Worm (Caenorhabditis elegans) whole organism, dauer: ENCODE data around the gene gsnl-1.

ENCODE experiments used
- unc-62 ChIP-seq: sonication (generic microtip); optimal IDR thresholded peaks from 2 replicates; lab custom pipeline; 2017; ENCODE audit warnings: missing biosample characterization, missing genetic modification reagents, missing genetic modification characterization

The gsnl-1 gene

ce11 chrV:9496742-9497141, at the start of gene gsnl-1:
Gene gsnl-1 (plus strand): TSS chrV:9497042.
- no peak for TF ChIP-seq unc-62 (GFP tag; lab: Kevin White, UChicago)

DNA sequence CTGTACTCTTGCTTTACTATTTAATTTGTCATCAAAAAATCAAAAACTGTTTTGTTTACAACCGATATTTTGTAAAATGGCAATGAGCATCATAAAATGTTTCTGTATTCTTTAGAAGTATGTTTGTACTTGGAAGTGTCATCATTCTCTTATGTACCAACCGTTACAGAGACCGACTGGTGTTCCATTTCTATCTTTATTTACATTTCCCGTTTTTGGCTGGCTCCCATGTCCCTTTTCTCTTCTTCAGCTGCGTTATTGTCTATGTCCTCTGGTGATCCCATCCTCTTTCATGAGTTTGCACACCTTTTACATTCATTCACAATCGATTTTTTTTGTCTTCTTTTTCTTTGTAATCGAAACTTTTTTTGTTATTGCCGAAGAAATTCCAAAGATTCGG, 45.4 kb upstream of the gsnl-1 start:
- TF ChIP-seq unc-62 (GFP tag; lab: Kevin White, UChicago): no peak

ce11 chrV:9453333-9453732, 43.5 kb upstream of the gsnl-1 start:
- TF ChIP-seq unc-62 (GFP tag; lab: Kevin White, UChicago): no peak

ce11 chrV:9453933-9454332, 42.9 kb upstream of the gsnl-1 start:
- no peak for TF ChIP-seq unc-62 (GFP tag; lab: Kevin White, UChicago)

ce11 chrV:9457535-9457934, 39.3 kb upstream of the gsnl-1 start:
- TF ChIP-seq unc-62 (GFP tag; lab: Kevin White, UChicago): no peak

DNA sequence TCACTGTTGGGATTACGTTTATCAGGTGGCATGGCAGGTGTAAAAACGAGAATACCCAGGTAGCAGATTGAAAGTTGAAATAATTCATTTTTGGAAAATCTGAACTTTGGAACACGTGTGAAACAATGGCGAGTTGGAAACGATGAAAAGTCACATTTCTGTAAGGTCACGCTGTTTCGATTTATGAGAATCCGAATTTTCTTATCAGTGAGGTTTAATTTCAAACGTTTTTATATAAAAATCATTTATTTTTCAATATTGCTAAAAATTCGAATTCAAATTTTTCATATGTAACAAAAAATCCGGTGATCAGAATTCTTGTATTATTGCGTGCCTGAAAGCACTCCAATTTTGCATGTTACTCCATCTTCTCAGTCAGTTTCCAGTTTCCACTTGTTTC, 34.2 kb upstream of the gsnl-1 start, which contains the start of gene F07D3.3:
F07D3.3 (minus strand) TSS at position 101 of the 400 bp plus-strand sequence.
- no peak for TF ChIP-seq unc-62 (GFP tag; lab: Kevin White, UChicago)

DNA sequence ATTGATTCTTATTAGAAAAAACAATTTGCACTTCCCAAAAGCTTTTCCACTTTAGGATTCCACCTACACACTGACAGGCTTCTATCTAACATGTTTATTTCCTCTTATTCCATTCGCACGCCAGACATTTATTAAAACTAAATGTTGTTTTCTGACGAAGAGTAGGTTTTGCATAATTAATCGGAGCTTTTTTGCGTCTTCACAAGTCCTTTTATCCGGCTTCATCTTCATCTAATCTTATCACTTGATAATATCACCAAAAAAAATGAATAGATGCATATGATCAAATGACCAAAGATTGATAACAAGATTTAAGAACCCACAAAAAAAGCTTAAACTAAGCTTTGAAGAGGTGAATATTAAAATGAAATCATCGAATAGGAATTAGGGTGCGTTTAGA, 31.3 kb upstream of the gsnl-1 start:
- no peak for TF ChIP-seq unc-62 (GFP tag; lab: Kevin White, UChicago)

DNA sequence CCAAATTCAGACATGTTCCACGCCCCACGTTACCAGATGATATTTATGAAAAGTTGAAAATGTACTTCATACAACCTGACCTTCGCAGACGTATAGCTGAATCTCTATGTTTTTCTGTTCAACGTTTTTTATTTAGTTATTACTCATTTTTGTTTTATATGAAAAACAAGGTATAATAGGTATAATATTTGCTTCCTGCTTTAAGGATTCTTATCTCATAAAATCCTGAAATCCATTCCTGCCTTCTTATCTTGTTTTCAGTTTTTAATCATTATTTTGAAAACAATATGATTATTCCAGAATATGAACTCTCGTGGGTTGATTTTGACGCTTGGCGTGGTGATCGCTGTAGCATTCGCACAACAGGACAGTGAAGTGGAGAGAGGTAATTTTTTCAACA, 25.2 kb upstream of the gsnl-1 start, which contains the start of gene flp-6:
flp-6 (plus strand) TSS at position 301 of the 400 bp plus-strand sequence.
- TF ChIP-seq unc-62 (GFP tag; lab: Kevin White, UChicago): no peak

DNA sequence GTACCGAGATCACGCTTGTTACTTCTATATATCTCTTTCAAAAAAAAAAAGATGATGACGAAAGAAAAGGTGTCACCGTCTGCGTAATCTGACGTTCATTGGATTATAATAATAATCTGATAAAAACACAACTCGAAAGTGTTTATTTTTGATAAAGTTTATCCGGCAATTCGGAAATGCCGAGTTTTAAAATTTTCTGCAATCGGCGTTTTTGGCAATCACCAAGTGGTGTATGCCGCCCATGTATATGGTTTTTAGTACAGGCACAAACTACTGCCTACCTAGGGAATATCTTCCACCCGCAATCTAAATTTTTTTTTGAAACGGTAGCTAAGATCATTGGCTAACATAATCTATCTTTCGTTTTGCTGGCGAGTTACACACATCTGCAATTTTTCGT, 22.9 kb upstream of the gsnl-1 start:
- no peak for TF ChIP-seq unc-62 (GFP tag; lab: Kevin White, UChicago)

DNA sequence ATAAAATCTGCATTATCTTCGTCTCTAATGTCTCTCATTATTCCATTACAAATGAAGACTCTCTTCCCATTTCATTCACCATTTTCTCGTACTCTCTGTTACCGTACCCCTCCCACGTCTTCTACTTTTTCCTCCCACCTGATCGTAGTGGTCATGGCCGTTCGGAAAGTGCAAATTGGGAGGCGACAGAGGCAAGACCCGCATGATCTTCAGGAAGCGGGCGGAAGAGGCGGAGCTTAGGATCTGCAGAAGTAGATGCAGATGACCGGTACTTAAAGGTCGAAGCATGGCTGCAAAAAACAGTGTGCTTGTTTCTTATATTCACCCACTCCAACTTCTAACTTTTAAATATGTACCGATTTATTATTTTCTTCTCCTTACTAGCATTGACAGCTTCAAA, 19.0 kb upstream of the gsnl-1 start, which contains the start of gene nas-3:
nas-3 (plus strand) TSS at position 301 of the 400 bp plus-strand sequence.
- no peak for TF ChIP-seq unc-62 (GFP tag; lab: Kevin White, UChicago)

DNA sequence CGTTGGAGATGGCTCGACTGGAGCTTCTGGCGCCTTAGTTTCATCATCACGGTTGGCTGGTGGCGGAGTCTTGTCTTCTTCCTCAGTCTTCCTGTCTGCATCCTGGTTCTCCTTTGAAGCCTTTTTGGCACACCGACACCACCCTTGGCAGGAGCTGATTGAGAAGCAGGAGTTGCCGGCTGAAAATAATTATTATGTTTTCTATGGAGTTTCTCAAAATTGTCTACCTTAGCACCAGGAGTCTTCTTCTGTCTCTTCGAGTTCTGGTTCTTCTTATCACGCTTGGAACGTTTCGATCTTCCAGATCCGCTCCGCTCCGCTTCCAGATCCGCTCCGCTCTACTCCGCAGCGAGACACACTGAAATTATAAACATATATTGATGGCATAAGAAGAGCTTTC, 16.3 kb upstream of the gsnl-1 start, which contains the start of gene K06A4.6:
K06A4.6 (minus strand) TSS at position 101 of the 400 bp plus-strand sequence.
- TF ChIP-seq unc-62 (GFP tag; lab: Kevin White, UChicago): no peak

DNA sequence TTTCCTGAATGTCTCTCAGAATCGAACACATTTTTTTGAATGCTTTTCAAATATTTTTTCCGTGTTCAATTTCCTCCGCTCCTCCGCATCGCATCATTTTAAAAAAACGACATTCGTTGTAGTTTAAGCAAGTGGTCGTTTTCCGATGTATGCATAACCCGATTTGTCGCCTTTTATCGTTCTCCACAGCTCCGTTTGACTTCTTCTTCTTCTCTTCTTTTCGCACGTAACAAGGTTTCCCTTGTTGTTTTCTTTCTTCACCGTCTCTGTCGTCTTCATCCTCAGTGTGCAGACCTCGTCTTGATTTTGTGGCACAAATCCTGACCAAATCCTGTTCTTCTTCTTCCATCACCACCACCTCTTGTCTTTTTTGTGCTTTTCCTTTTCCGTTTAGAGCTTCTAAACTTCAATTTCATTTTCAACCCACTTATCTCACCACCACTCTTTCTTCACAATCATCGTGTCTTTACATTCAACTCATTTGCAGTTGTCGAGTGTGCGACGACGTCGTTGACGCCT, 13.0 kb upstream of the gsnl-1 start, which contains the start of gene K06A4.2:
K06A4.2 (plus strand) TSS at position 469 of the 519 bp plus-strand sequence.
- no peak for TF ChIP-seq unc-62 (GFP tag; lab: Kevin White, UChicago)

DNA sequence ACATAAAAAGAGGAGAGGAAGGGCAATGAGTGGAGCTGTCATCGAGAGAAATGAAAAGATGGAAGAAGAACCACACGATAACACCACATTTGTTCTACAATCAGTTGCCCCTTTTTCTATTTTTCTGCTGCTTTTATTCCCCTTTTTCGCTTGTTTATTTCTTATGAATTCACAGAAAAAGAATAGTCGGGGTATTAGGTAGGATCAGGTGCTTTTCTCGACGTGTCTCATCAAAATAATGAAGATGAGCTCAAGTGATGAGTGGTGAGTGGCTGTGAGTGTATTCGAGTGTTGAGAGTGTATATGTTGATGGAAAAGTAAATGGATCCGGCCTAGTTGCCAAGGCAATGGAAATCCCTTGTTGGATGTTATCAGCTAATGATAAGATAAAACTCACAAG, 11.3 kb upstream of the gsnl-1 start:
- no peak for TF ChIP-seq unc-62 (GFP tag; lab: Kevin White, UChicago)

DNA sequence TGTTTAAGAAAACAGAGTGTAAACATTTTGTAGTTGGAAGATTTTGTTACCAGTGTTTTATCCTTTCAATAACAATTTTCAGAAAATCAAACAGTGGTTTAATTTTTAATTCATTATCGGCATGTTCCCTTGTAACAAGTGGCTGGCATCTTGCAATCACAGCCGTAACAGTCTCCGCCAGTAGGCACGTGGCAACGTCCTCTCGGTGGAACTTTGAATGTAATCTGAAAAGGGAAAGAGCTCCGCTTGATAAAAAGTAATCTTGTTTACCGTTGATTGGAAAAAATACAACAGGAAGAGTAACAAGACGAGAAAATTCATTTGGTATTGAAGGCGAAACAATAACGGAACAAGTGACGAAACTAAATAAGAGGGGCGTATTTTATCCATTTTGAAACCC, 7.4 kb upstream of the gsnl-1 start, which contains the start of gene K06A4.10:
K06A4.10 (minus strand) TSS at position 390 of the 400 bp plus-strand sequence.
- TF ChIP-seq unc-62 (GFP tag; lab: Kevin White, UChicago): no peak

ce11 chrV:9491440-9492160, 5.2 kb upstream of the gsnl-1 start, which contains the start of gene K06A4.7:
Gene K06A4.7 (minus strand): TSS chrV:9491490.
- TF ChIP-seq unc-62 (GFP tag; lab: Kevin White, UChicago): no peak

- TF ChIP-seq unc-62 (GFP tag; lab: Kevin White, UChicago): no peak
These were observed 4.4 kb upstream of the gsnl-1 start for ce11 chrV:9492460-9492859.

DNA sequence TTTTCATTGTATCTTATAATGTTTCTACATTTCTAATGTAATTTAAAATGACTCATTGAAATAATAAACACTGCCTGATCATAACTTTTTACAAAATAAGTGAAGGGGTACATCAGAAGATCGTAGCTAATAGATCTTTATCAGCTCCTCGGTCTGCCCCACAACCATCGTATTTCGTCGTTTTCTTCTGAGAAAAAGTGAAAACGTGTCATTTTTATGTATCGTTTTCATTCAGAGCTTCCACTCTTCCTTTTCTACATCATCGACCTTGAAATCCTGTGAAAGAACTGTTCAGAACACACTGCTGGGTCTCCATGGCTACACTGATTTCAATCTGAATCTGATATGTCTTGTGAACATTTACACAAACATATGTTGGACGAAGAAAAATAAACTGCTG, 2.5 kb downstream of the gsnl-1 start:
- no peak for TF ChIP-seq unc-62 (GFP tag; lab: Kevin White, UChicago)
